Worm (Caenorhabditis elegans): ENCODE measurements around the gene K09G1.1.

Gene K09G1.1

DNA sequence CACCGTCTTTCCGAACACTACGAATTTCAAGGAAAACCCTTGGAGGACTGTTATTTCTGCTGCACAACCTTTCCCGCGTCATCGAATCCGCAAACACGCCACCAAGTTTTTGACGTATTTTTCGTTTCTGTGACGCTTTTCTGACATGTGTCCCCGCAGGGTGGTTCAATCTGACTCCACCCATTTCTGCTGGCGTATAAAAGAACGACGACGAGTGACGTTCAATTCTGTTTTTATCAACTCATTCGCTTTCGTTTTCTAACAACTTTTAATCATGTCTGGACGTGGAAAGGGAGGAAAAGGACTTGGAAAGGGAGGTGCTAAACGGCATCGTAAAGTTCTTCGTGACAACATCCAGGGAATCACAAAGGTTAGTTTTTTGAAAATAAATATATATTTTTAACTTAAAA is 36.5 kb upstream of the K09G1.1 start, which contains the start of gene his-37 (continued):
- peak; percentile 93 for TF ChIP-seq ztf-6 (GFP tag; IDR thresholded peaks at IDR 0.05)
- TF ChIP-seq snpc-4 (GFP tag; optimal IDR thresholded peaks at IDR 0.05), result peak; percentile 43
- TF ChIP-seq snpc-4 (tag; optimal IDR thresholded peaks at IDR 0.05), result peak; percentile 77 to 89 (median 84)
- TF ChIP-seq rpc-1 (optimal IDR thresholded peaks at IDR 0.05), result peak; percentile 6
- TF ChIP-seq rpc-1 (tag; optimal IDR thresholded peaks at IDR 0.05), result no peak
- TF ChIP-seq cebp-1 (GFP tag; IDR thresholded peaks at IDR 0.05), result peak; percentile 78
- TF ChIP-seq cebp-1 (tag; optimal IDR thresholded peaks at IDR 0.05), result peak; percentile 96
- TF ChIP-seq lir-1 (GFP tag; conservative IDR thresholded peaks at IDR 0.05), result peak; percentile 90
- peak; percentile 100 for TF ChIP-seq F39B2.1 (GFP tag; IDR thresholded peaks at IDR 0.05)
- TF ChIP-seq hmg-1.2 (GFP tag; IDR thresholded peaks at IDR 0.05), result peak; percentile 69
- peak; percentile 71; the same call in 1 of the 2 replicates for TF ChIP-seq hmg-20 (GFP tag; IDR thresholded peaks at IDR 0.05)
- peak; percentile 97 for TF ChIP-seq atf-7 (tag; optimal IDR thresholded peaks at IDR 0.05)
- TF ChIP-seq F22D6.2 (tag; optimal IDR thresholded peaks at IDR 0.05), result peak; percentile 92
- no peak for TF ChIP-seq him-1 (tag; optimal IDR thresholded peaks at IDR 0.05)
- no peak for TF ChIP-seq lsy-27 (tag; optimal IDR thresholded peaks at IDR 0.05; ENCODE audit: borderline replicate concordance, insufficient read depth)
- TF ChIP-seq ceh-91 (GFP tag; IDR thresholded peaks at IDR 0.05), result no peak
- no peak for TF ChIP-seq F55B11.4 (tag; optimal IDR thresholded peaks at IDR 0.05; ENCODE audit: borderline replicate concordance, insufficient read depth)
- TF ChIP-seq let-607 (tag; optimal IDR thresholded peaks at IDR 0.05), result peak; percentile 93 to 95
- no peak for TF ChIP-seq lag-1 (GFP tag; IDR thresholded peaks at IDR 0.05)
- TF ChIP-seq K11D2.4 (GFP tag; IDR thresholded peaks at IDR 0.05), result peak; percentile 98
- TF ChIP-seq attf-6 (GFP tag; IDR thresholded peaks at IDR 0.05), result no peak
- TF ChIP-seq hrde-1 (tag; optimal IDR thresholded peaks at IDR 0.05; ENCODE audit: borderline replicate concordance), result no peak
- no peak for TF ChIP-seq hsf-1 (GFP tag; IDR thresholded peaks at IDR 0.05)
- TF ChIP-seq aptf-2 (GFP tag; conservative IDR thresholded peaks at IDR 0.05), result no peak
- TF ChIP-seq T26A5.8 (tag; optimal IDR thresholded peaks at IDR 0.05), result no peak
- peak; percentile 70 for TF ChIP-seq ama-1 (optimal IDR thresholded peaks at IDR 0.05)
- TF ChIP-seq ama-1 (GFP tag; optimal IDR thresholded peaks at IDR 0.05), result no peak
- peak; percentile 59 for TF ChIP-seq athp-1 (tag; optimal IDR thresholded peaks at IDR 0.05)
- no peak for TF ChIP-seq F10E7.11 (tag; optimal IDR thresholded peaks at IDR 0.05)
- TF ChIP-seq sea-2 (GFP tag; IDR thresholded peaks at IDR 0.05), result 0 out of 2 replicates have a peak, but pooled peaks have one; percentile 55
- TF ChIP-seq ztf-26 (tag; optimal IDR thresholded peaks at IDR 0.05), result peak; percentile 98
- TF ChIP-seq unc-130 (GFP tag; optimal IDR thresholded peaks at IDR 0.05), result no peak
- TF ChIP-seq ztf-18 (tag; optimal IDR thresholded peaks at IDR 0.05), result peak; percentile 91
- TF ChIP-seq pbrm-1 (GFP tag; IDR thresholded peaks at IDR 0.05), result peak; percentile 98
- TF ChIP-seq zim-3 (tag; optimal IDR thresholded peaks at IDR 0.05), result no peak
- peak; percentile 96 for TF ChIP-seq egl-44 (GFP tag; IDR thresholded peaks at IDR 0.05)
- TF ChIP-seq bed-1 (GFP tag; IDR thresholded peaks at IDR 0.05), result no peak
- TF ChIP-seq rcor-1 (GFP tag; IDR thresholded peaks at IDR 0.05), result peak; percentile 90
- TF ChIP-seq egrh-3 (GFP tag; IDR thresholded peaks at IDR 0.05), result peak; percentile 40
- TF ChIP-seq Y67H2A.10 (GFP tag; conservative IDR thresholded peaks at IDR 0.05), result peak; percentile 52; the same call in 1 of the 2 replicates
- no peak for TF ChIP-seq nhr-179 (tag; optimal IDR thresholded peaks at IDR 0.05)
- peak; percentile 29 for TF ChIP-seq B0261.1 (tag; optimal IDR thresholded peaks at IDR 0.05)
- TF ChIP-seq B0019.2 (GFP tag; conservative IDR thresholded peaks at IDR 0.05), result no peak
- TF ChIP-seq bed-2 (GFP tag; IDR thresholded peaks at IDR 0.05), result no peak
- peak; percentile 81 for TF ChIP-seq tbp1 (GFP tag; optimal IDR thresholded peaks at IDR 0.05)
- TF ChIP-seq snpc-1.3 (tag; optimal IDR thresholded peaks at IDR 0.05; ENCODE audit: insufficient read depth), result peak; percentile 26
- TF ChIP-seq D2030.7 (GFP tag; IDR thresholded peaks at IDR 0.05), result 0 out of 2 replicates have a peak, but pooled peaks have one; percentile 13
- TF ChIP-seq mxl-1 (tag; optimal IDR thresholded peaks at IDR 0.05), result no peak
- TF ChIP-seq lin-26 (GFP tag; IDR thresholded peaks at IDR 0.05), result peak; percentile 69
- no peak for TF ChIP-seq nfya-2 (GFP tag; IDR thresholded peaks at IDR 0.05)

Measured in whole organism, young adult.